Worm (Caenorhabditis elegans) whole organism, early embryonic: ENCODE data around the gene gpx-2.

Experiments used
- B0310.2 ChIP-seq: sonication (generic microtip); optimal IDR thresholded peaks from 2 replicates; lab custom pipeline; 2016; ENCODE audit warnings: mild to moderate bottlenecking, missing genetic modification characterization, missing compliant biosample characterization
- ama-1 ChIP-seq: fragments of 150-350 bp; optimal IDR thresholded peaks from 2 replicates; lab custom pipeline; 2014
- ceh-36 ChIP-seq: sonication (generic microtip); optimal IDR thresholded peaks from 2 replicates; lab custom pipeline; 2016; ENCODE audit warnings: missing genetic modification characterization, inconsistent platforms, missing compliant biosample characterization
- hmg-4 ChIP-seq: fragments of 200-800 bp; sonication (Bioruptor generic); optimal IDR thresholded peaks from 2 replicates; lab custom pipeline; 2018; ENCODE audit warnings: mild to moderate bottlenecking, missing genetic modification characterization, missing compliant biosample characterization

ce11 chrII:14910307-14910706, 43.7 kb downstream of the gpx-2 start, which contains the start of gene R03C1.1:
- TF ChIP-seq B0310.2 (tag; lab: Kevin White, UChicago) (no peak), ceh-36 (no peak), hmg-4 (GFP tag; lab: Kevin White, UChicago) (no peak), ama-1 (lab: Kevin White, UChicago) (no peak)
